Worm (Caenorhabditis elegans) whole organism, L3 larva: Measurements from ENCODE around the gene madf-1.

Experiments used
- R02D3.7 ChIP-seq: fragments of 150-350 bp; optimal IDR thresholded peaks from 2 replicates; lab custom pipeline; 2014; ENCODE audit warnings: missing biosample characterization, missing genetic modification characterization
- nhr-11 ChIP-seq: fragments of 150-350 bp; optimal IDR thresholded peaks from 2 replicates; lab custom pipeline; 2014; ENCODE audit warnings: missing biosample characterization, missing genetic modification characterization
- nhr-237 ChIP-seq: fragments of 150-350 bp; optimal IDR thresholded peaks from 2 replicates; lab custom pipeline; 2014; ENCODE audit warnings: missing biosample characterization, missing genetic modification characterization
- pha-4 ChIP-seq: fragments of 150-350 bp; optimal IDR thresholded peaks from 2 replicates; lab custom pipeline; 2014; ENCODE audit warnings: missing biosample characterization, missing genetic modification reagents, missing genetic modification characterization
- pqm-1 ChIP-seq: fragments of 150-350 bp; optimal IDR thresholded peaks from 2 replicates; lab custom pipeline; 2017; ENCODE audit warnings: missing biosample characterization, missing genetic modification characterization, inconsistent platforms
- unc-39 ChIP-seq: sonication (generic microtip); optimal IDR thresholded peaks from 4 replicates; lab custom pipeline; 2017; ENCODE audit warnings: missing biosample characterization, missing genetic modification characterization
- ztf-11 ChIP-seq: fragments of 150-350 bp; optimal IDR thresholded peaks from 2 replicates; lab custom pipeline; 2014; ENCODE audit warnings: missing biosample characterization, missing genetic modification characterization

DNA sequence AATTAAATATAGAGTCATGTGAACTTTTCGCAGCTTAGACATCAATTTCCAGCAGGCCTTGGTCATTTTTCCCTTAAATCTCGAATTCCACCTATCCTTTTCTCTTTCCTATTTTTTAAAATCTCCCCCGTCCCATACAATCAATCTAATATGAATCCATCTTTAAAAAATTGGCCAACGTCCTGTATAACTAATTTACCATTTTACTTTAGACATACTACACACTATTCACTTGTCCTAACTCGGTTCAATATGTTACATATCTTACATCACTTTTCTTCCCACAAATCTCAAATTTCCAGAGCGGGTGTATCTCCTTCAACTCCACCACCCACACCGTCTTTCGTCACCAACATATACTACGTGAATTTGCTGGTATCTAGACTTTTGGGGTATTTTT, 13.5 kb upstream of the madf-1 start, which contains the start of gene lgc-33:
- TF ChIP-seq ztf-11, result no peak
- no peak for TF ChIP-seq pha-4 (tag; lab: Kevin White, UChicago)
- TF ChIP-seq nhr-11 (tag; lab: Kevin White, UChicago), result no peak
- TF ChIP-seq nhr-237 (tag; lab: Kevin White, UChicago), result no peak
- no peak for TF ChIP-seq unc-39 (tag; lab: Kevin White, UChicago)
- TF ChIP-seq R02D3.7 (tag; lab: Kevin White, UChicago), result no peak
- no peak for TF ChIP-seq pqm-1
